Fruit fly (Drosophila melanogaster): ENCODE results near the gene mbt.

DNA sequence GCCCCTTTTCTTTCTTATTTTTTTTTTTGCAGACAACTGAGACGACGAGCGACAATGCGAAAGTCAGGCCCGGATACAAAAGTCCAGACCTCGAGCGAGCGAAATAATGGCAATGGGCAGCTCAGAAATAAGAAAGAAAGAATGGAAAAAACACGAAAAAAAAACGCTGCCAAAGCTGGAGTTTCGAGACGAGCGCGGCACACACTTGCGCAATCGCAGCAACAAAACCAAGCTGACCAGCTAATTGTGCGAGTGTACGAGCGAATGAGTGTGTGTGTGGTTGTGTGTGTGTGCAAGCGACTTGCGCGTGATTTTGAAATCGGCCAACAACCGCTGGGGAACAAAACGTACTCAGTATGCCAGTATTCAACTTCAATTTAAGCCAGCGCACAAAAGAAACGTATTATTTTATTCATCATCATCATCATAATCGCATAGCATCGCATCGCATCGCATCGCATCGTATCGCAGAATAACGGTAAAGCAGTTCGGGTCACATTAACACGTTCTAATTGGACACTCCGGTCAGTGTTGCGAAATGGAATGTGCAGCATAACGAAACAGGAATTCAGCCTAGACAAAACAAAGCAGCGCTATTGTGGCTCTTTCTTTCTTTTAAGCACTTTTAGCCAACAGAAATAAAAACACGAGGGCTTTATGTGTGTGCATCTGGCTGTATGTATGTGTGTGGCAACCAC, 37.4 kb downstream of the mbt start:
- TF ChIP-seq psq (optimal IDR thresholded peaks at IDR 0.05), result no peak
- TF ChIP-seq pan (optimal IDR thresholded peaks at IDR 0.05), result no peak
- no peak for TF ChIP-seq usp (GFP tag; optimal IDR thresholded peaks at IDR 0.05)
- TF ChIP-seq Dll (optimal IDR thresholded peaks at IDR 0.05), result no peak

Measured in whole organism.